Fruit fly (Drosophila melanogaster): ENCODE results near the gene CG7394.

Gene CG7394

DNA sequence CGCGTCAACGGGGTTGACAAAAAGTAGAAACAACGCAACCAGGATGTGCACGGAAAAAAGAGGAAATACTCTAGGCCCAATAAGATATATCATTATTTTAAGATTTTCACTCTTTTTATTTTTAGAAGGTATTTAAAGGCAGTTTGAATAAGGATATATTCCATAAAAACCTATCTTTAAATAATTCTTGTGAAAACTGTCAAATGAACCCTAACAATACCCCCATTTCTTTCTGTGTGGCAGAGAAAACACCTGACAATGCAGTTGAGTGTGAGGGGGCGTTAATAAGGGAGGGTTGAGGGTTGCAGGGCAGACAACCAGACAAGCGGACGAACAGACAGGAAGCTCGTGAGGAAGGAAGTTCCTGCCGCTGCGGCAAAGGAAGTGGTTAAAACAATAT, 9.8 kb upstream of the CG7394 start (continued):
- TF ChIP-seq Xbp1 (GFP tag; optimal IDR thresholded peaks at IDR 0.05): peak; percentile 31
- TF ChIP-seq dati (GFP tag; IDR thresholded peaks at IDR 0.05): no peak
- no peak for TF ChIP-seq Elba2 (GFP tag; optimal IDR thresholded peaks at IDR 0.05)
- TF ChIP-seq CG16779 (GFP tag; IDR thresholded peaks at IDR 0.05): no peak
- TF ChIP-seq Rfx (GFP tag; IDR thresholded peaks at IDR 0.05): no peak
- no peak for TF ChIP-seq Poxn (GFP tag; IDR thresholded peaks at IDR 0.05)
- no peak for TF ChIP-seq CG7357 (GFP tag; IDR thresholded peaks at IDR 0.05)
- no peak for TF ChIP-seq sqz (GFP tag; optimal IDR thresholded peaks at IDR 0.05)
- TF ChIP-seq Dad (GFP tag; optimal IDR thresholded peaks at IDR 0.05): no peak
- TF ChIP-seq Camta (GFP tag; optimal IDR thresholded peaks at IDR 0.05): no peak
- TF ChIP-seq CG13123 (GFP tag; optimal IDR thresholded peaks at IDR 0.05): no peak
- no peak for TF ChIP-seq stc (GFP tag; IDR thresholded peaks at IDR 0.05)
- TF ChIP-seq caup (GFP tag; optimal IDR thresholded peaks at IDR 0.05; ENCODE audit: severe bottlenecking): no peak
- TF ChIP-seq cad (GFP tag; optimal IDR thresholded peaks at IDR 0.05): no peak
- no peak for TF ChIP-seq ato (GFP tag; IDR thresholded peaks at IDR 0.05; ENCODE audit: partially characterized antibody)
- peak; percentile 35 for TF ChIP-seq CG6254 (GFP tag; optimal IDR thresholded peaks at IDR 0.05)
- no peak for TF ChIP-seq CG10543 (GFP tag; optimal IDR thresholded peaks at IDR 0.05)
- TF ChIP-seq oc (tag; optimal IDR thresholded peaks at IDR 0.05): no peak
- TF ChIP-seq ttk (GFP tag; IDR thresholded peaks at IDR 0.05): 0 out of 2 replicates have a peak, but pooled peaks have one; percentile 9
- TF ChIP-seq nmo (GFP tag; optimal IDR thresholded peaks at IDR 0.05): peak; percentile 40
- TF ChIP-seq Lpt (GFP tag; optimal IDR thresholded peaks at IDR 0.05): no peak
- no peak for TF ChIP-seq Dp (GFP tag; optimal IDR thresholded peaks at IDR 0.05)
- no peak for TF ChIP-seq bbx (GFP tag; IDR thresholded peaks at IDR 0.05; ENCODE audit: partially characterized antibody)
- no peak for TF ChIP-seq CG10565 (GFP tag; optimal IDR thresholded peaks at IDR 0.05)
- no peak for TF ChIP-seq bigmax (GFP tag; optimal IDR thresholded peaks at IDR 0.05)
- no peak for TF ChIP-seq CG7987 (GFP tag; optimal IDR thresholded peaks at IDR 0.05)
- no peak for TF ChIP-seq al (GFP tag; IDR thresholded peaks at IDR 0.05)
- peak; percentile 2 for TF ChIP-seq ems (GFP tag; optimal IDR thresholded peaks at IDR 0.05)
- no peak for TF ChIP-seq CG15073 (GFP tag; optimal IDR thresholded peaks at IDR 0.05)
- TF ChIP-seq Mes4 (GFP tag; optimal IDR thresholded peaks at IDR 0.05): no peak
- peak; percentile 14 for TF ChIP-seq Hsf (GFP tag; optimal IDR thresholded peaks at IDR 0.05)
- no peak for TF ChIP-seq CG7786 (GFP tag; optimal IDR thresholded peaks at IDR 0.05)
- TF ChIP-seq her (GFP tag; optimal IDR thresholded peaks at IDR 0.05): no peak
- TF ChIP-seq CG31365 (tag; optimal IDR thresholded peaks at IDR 0.05): no peak
- TF ChIP-seq Ets65A (GFP tag): peak; percentile 82
- TF ChIP-seq NC2α (GFP tag; optimal IDR thresholded peaks at IDR 0.05): no peak
- no peak for TF ChIP-seq CG43689 (GFP tag; IDR thresholded peaks at IDR 0.05)
- TF ChIP-seq CG2875 (GFP tag; optimal IDR thresholded peaks at IDR 0.05): no peak
- TF ChIP-seq lilli (GFP tag; optimal IDR thresholded peaks at IDR 0.05): no peak
- TF ChIP-seq hkb (optimal IDR thresholded peaks at IDR 0.05): no peak
- no peak for TF ChIP-seq hkb (GFP tag; IDR thresholded peaks at IDR 0.05)
- no peak for TF ChIP-seq CG3838 (GFP tag; optimal IDR thresholded peaks at IDR 0.05)
- no peak for TF ChIP-seq Vsx1 (GFP tag; optimal IDR thresholded peaks at IDR 0.05)
- TF ChIP-seq pzg (GFP tag; optimal IDR thresholded peaks at IDR 0.05): no peak
- no peak for TF ChIP-seq Hmr (GFP tag; optimal IDR thresholded peaks at IDR 0.05)
- no peak for TF ChIP-seq ash1 (GFP tag; optimal IDR thresholded peaks at IDR 0.05)
- no peak for TF ChIP-seq Rx (GFP tag; IDR thresholded peaks at IDR 0.05)
- TF ChIP-seq CG17568 (GFP tag; optimal IDR thresholded peaks at IDR 0.05): no peak
- TF ChIP-seq lov (optimal IDR thresholded peaks at IDR 0.05): no peak
- no peak for TF ChIP-seq lov (GFP tag; IDR thresholded peaks at IDR 0.05)
- TF ChIP-seq CG9215 (GFP tag; IDR thresholded peaks at IDR 0.05): no peak
- TF ChIP-seq CG9932 (GFP tag; IDR thresholded peaks at IDR 0.05): no peak
- no peak for TF ChIP-seq Hr78 (GFP tag; optimal IDR thresholded peaks at IDR 0.05)

Measured in whole organism, embryonic.